Worm (Caenorhabditis elegans) whole organism, L4 larva: ENCODE results near the gene clec-228.

ENCODE experiments used
- Y5F2A.4 ChIP-seq: fragments of 200-800 bp; sonication (Bioruptor generic); optimal IDR thresholded peaks from 2 replicates; lab custom pipeline; 2018; ENCODE audit warnings: mild to moderate bottlenecking, missing genetic modification characterization, missing compliant biosample characterization
- ama-1 ChIP-seq: fragments of 150-350 bp; optimal IDR thresholded peaks from 2 replicates; lab custom pipeline; 2014; ENCODE audit warnings: inconsistent platforms, mixed read lengths
- daf-8 ChIP-seq: fragments of 200-800 bp; sonication (Bioruptor generic); IDR thresholded peaks from 2 replicates; pipeline ENCODE4 v1.3.6; 2022; ENCODE audit warnings: missing genetic modification characterization, missing compliant biosample characterization
- nhr-10 ChIP-seq: fragments of 150-350 bp; optimal IDR thresholded peaks from 2 replicates; lab custom pipeline; 2014; ENCODE audit warnings: missing biosample characterization, missing genetic modification characterization
- nhr-76 ChIP-seq: fragments of 150-350 bp; optimal IDR thresholded peaks from 2 replicates; lab custom pipeline; 2014; ENCODE audit warnings: missing biosample characterization, missing genetic modification characterization
- pqm-1 ChIP-seq: sonication (generic microtip); optimal IDR thresholded peaks from 2 replicates; lab custom pipeline; 2017; ENCODE audit warnings: missing biosample characterization, missing genetic modification characterization
- skn-1 ChIP-seq: fragments of 150-350 bp; optimal IDR thresholded peaks from 2 replicates; lab custom pipeline; 2014; ENCODE audit warnings: missing biosample characterization, missing genetic modification characterization
- snpc-1.2 ChIP-seq: fragments of 200-800 bp; sonication (Bioruptor generic); IDR thresholded peaks from 2 replicates; pipeline ENCODE4 v1.3.6; 2022; ENCODE audit warnings: missing genetic modification reagents, missing genetic modification characterization, missing compliant biosample characterization
- unc-39 ChIP-seq: sonication (generic microtip); optimal IDR thresholded peaks from 2 replicates; lab custom pipeline; 2017; ENCODE audit warnings: missing biosample characterization, missing genetic modification characterization

- no peak for TF ChIP-seq snpc-1.2 (GFP tag; lab: Robert Waterston, UW)
- TF ChIP-seq pqm-1 (tag; lab: Kevin White, UChicago), result no peak
- TF ChIP-seq nhr-10 (tag; lab: Kevin White, UChicago), result no peak
- TF ChIP-seq ama-1 (lab: Kevin White, UChicago), result no peak
- no peak for TF ChIP-seq nhr-76 (tag; lab: Kevin White, UChicago)
- TF ChIP-seq daf-8 (GFP tag; lab: Robert Waterston, UW), result no peak
- TF ChIP-seq skn-1, result no peak
- TF ChIP-seq Y5F2A.4 (GFP tag; lab: Kevin White, UChicago), result no peak
- no peak for TF ChIP-seq unc-39 (tag; lab: Kevin White, UChicago)
Measured at ce11 chrV:15341404-15341803, 2.1 kb upstream of the clec-228 start, which contains the start of gene clec-229.
